Fruit fly (Drosophila melanogaster): ENCODE results near the gene myd.

The myd gene

DNA sequence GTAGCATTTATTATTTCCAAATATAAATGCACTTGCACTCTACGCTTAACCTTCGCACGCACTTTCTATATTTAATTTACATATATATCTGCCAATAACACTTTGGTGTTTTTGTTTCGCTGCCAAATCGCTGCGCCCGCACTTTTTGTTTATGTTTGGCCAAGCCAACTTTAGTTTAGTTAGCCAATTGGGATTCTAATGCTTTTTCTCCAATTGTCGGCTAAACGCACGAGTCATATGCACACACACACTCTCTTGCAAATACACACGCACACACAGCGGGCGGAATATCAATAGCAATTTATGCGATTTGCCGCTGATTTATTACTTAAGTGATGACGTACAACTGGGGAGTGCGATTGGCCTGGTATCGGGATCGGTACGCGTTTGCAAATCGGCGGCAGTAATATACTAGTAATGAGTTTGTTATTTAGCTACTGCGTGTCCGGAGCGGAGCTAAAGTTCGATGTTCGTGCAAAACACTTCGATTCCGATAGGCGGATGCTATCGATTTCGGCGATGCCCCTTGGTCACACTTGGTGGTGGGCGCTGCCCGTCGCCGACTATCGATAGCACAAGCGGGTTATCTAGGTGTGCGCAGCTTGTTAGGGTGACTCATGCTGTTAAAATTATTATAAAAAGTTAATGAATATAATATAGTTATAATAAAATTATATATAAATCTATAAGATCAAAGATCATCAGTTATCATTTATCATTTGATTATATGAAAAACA lies 45.8 kb downstream of the myd start, which contains the start of gene vib (continued):
- TF ChIP-seq CkIIα-i1 (GFP tag; IDR thresholded peaks at IDR 0.05) (no peak), CG6272 (GFP tag; IDR thresholded peaks at IDR 0.05) (peak; percentile 65), CG4360 (GFP tag; IDR thresholded peaks at IDR 0.05) (peak; percentile 29; the same call in 1 of the 2 replicates), bsh (GFP tag; optimal IDR thresholded peaks at IDR 0.05) (peak in 1 of 2 experiments; percentile 61), D19A (tag; optimal IDR thresholded peaks at IDR 0.05) (peak; percentile 65), dati (GFP tag; IDR thresholded peaks at IDR 0.05) (no peak), CG12104 (GFP tag; optimal IDR thresholded peaks at IDR 0.05) (no peak), lilli (GFP tag; optimal IDR thresholded peaks at IDR 0.05) (peak; percentile 4), CG10274 (GFP tag; optimal IDR thresholded peaks at IDR 0.05) (no peak), abd-A (tag; optimal IDR thresholded peaks at IDR 0.05) (no peak), B-H2 (GFP tag; optimal IDR thresholded peaks at IDR 0.05) (no peak), Hsf (GFP tag; optimal IDR thresholded peaks at IDR 0.05) (peak; percentile 43), so (GFP tag; IDR thresholded peaks at IDR 0.05) (0 out of 3 replicates have a peak, but pooled peaks have one; percentile 14), Myb (GFP tag; optimal IDR thresholded peaks at IDR 0.05) (peak; percentile 20), Sox100B (GFP tag; optimal IDR thresholded peaks at IDR 0.05) (no peak), CG2712 (tag; optimal IDR thresholded peaks at IDR 0.05) (peak; percentile 79), dm (GFP tag; optimal IDR thresholded peaks at IDR 0.05) (peak; percentile 25), emc (GFP tag; optimal IDR thresholded peaks at IDR 0.05) (no peak), run (tag; optimal IDR thresholded peaks at IDR 0.05) (no peak), pan (optimal IDR thresholded peaks at IDR 0.05) (no peak), pan (GFP tag; optimal IDR thresholded peaks at IDR 0.05 in 1 of 2, IDR thresholded peaks at IDR 0.05 in 1 of 2) (peak in 1 of 2 experiments; percentile 35), CG12942 (GFP tag; optimal IDR thresholded peaks at IDR 0.05) (peak; percentile 9), CG10431 (GFP tag; optimal IDR thresholded peaks at IDR 0.05) (no peak), tll (GFP tag; optimal IDR thresholded peaks at IDR 0.05) (no peak), Blimp-1 (GFP tag; optimal IDR thresholded peaks at IDR 0.05) (no peak), Side (GFP tag; optimal IDR thresholded peaks at IDR 0.05) (peak; percentile 30), NfI (GFP tag; optimal IDR thresholded peaks at IDR 0.05) (peak; percentile 60), Elba2 (GFP tag; optimal IDR thresholded peaks at IDR 0.05) (peak; percentile 94), Fer1 (GFP tag; optimal IDR thresholded peaks at IDR 0.05) (peak; percentile 67), Awh (GFP tag; IDR thresholded peaks at IDR 0.05) (no peak), ATbp (GFP tag; optimal IDR thresholded peaks at IDR 0.05) (peak; percentile 1), Dip2 (GFP tag; IDR thresholded peaks at IDR 0.05) (no peak), tx (GFP tag; optimal IDR thresholded peaks at IDR 0.05) (no peak), gsb (GFP tag; IDR thresholded peaks at IDR 0.05) (no peak), Pdp1 (GFP tag; optimal IDR thresholded peaks at IDR 0.05) (peak; percentile 5 to 26), ken (GFP tag; IDR thresholded peaks at IDR 0.05) (0 out of 3 replicates have a peak, but pooled peaks have one; percentile 27), exex (tag; optimal IDR thresholded peaks at IDR 0.05) (no peak), CG8089 (GFP tag; optimal IDR thresholded peaks at IDR 0.05) (no peak), Oli (tag; optimal IDR thresholded peaks at IDR 0.05) (peak; percentile 33), wdn (GFP tag; IDR thresholded peaks at IDR 0.05) (0 out of 2 replicates have a peak, but pooled peaks have one; percentile 4), CG18011 (GFP tag; optimal IDR thresholded peaks at IDR 0.05) (no peak), CG3065 (GFP tag; optimal IDR thresholded peaks at IDR 0.05) (no peak), CG31224 (GFP tag; IDR thresholded peaks at IDR 0.05) (peak; percentile 36; the same call in 1 of the 2 replicates), CG15514 (GFP tag; optimal IDR thresholded peaks at IDR 0.05) (peak; percentile 96), ham (GFP tag; IDR thresholded peaks at IDR 0.05) (no peak), peb (GFP tag; IDR thresholded peaks at IDR 0.05) (peak; percentile 12; the same call in 1 of the 2 replicates), row (GFP tag; IDR thresholded peaks at IDR 0.05) (peak; percentile 84), CG7357 (GFP tag; IDR thresholded peaks at IDR 0.05) (no peak), CG12299 (tag; optimal IDR thresholded peaks at IDR 0.05) (no peak), croc (GFP tag; conservative IDR thresholded peaks at IDR 0.05) (no peak)
